Worm (Caenorhabditis elegans) whole organism, L2 larva: ENCODE measurements around the gene smc-5.

Experiments used
- C34F6.9 ChIP-seq: fragments of 150-350 bp; optimal IDR thresholded peaks from 2 replicates; lab custom pipeline; 2014; ENCODE audit warnings: missing biosample characterization, missing genetic modification characterization
- F13H6.1 ChIP-seq: sonication (generic microtip); optimal IDR thresholded peaks from 2 replicates; lab custom pipeline; 2016; ENCODE audit warnings: missing genetic modification characterization, missing compliant biosample characterization
- R02D3.7 ChIP-seq: fragments of 150-350 bp; optimal IDR thresholded peaks from 2 replicates; lab custom pipeline; 2014; ENCODE audit warnings: missing biosample characterization, missing genetic modification characterization
- Y55F3AM.14 ChIP-seq: fragments of 200-800 bp; sonication (Bioruptor generic); optimal IDR thresholded peaks from 2 replicates; lab custom pipeline; 2018; ENCODE audit warnings: mild to moderate bottlenecking, missing genetic modification characterization, missing compliant biosample characterization
- ZK546.5 ChIP-seq: sonication (generic microtip); optimal IDR thresholded peaks from 2 replicates; lab custom pipeline; 2017; ENCODE audit warnings: missing biosample characterization, missing genetic modification characterization
- alr-1 ChIP-seq: fragments of 150-350 bp; optimal IDR thresholded peaks from 2 replicates; lab custom pipeline; 2014; ENCODE audit warnings: missing biosample characterization, missing genetic modification characterization
- aly-2 ChIP-seq: fragments of 150-350 bp; optimal IDR thresholded peaks from 2 replicates; lab custom pipeline; 2014; ENCODE audit warnings: missing biosample characterization, missing genetic modification characterization
- ama-1 ChIP-seq: fragments of 150-350 bp; optimal IDR thresholded peaks from 2 replicates; lab custom pipeline; 2018; ENCODE audit warnings: inconsistent platforms
- ceh-16 ChIP-seq: fragments of 150-350 bp; optimal IDR thresholded peaks from 2 replicates; lab custom pipeline; 2014; ENCODE audit warnings: missing biosample characterization, missing genetic modification characterization
- ceh-82 ChIP-seq: fragments of 150-350 bp; optimal IDR thresholded peaks from 2 replicates; lab custom pipeline; 2014; ENCODE audit warnings: missing biosample characterization, missing genetic modification characterization
- crh-2 ChIP-seq: sonication (generic microtip); optimal IDR thresholded peaks from 2 replicates; lab custom pipeline; 2017; ENCODE audit warnings: missing biosample characterization, missing genetic modification characterization
- dmd-4 ChIP-seq: sonication (generic microtip); optimal IDR thresholded peaks from 2 replicates; lab custom pipeline; 2017; ENCODE audit warnings: missing biosample characterization, missing genetic modification characterization
- egl-27 ChIP-seq: sonication (generic microtip); optimal IDR thresholded peaks from 3 replicates; lab custom pipeline; 2017; ENCODE audit warnings: missing biosample characterization, missing genetic modification reagents, missing genetic modification characterization
- elt-1 ChIP-seq: fragments of 150-350 bp; optimal IDR thresholded peaks from 2 replicates; lab custom pipeline; 2014; ENCODE audit warnings: missing biosample characterization, missing genetic modification characterization
- elt-3 ChIP-seq: sonication (generic microtip); optimal IDR thresholded peaks from 2 replicates; lab custom pipeline; 2017; ENCODE audit warnings: missing biosample characterization, missing genetic modification characterization
- fos-1 ChIP-seq: fragments of 150-350 bp; optimal IDR thresholded peaks from 2 replicates; lab custom pipeline; 2014; ENCODE audit warnings: missing biosample characterization, missing genetic modification characterization
- gmeb-1 ChIP-seq: fragments of 150-350 bp; optimal IDR thresholded peaks from 2 replicates; lab custom pipeline; 2014; ENCODE audit warnings: missing biosample characterization, missing genetic modification characterization
- lin-11 ChIP-seq: fragments of 150-350 bp; sonication (generic microtip); optimal IDR thresholded peaks from 2 replicates; lab custom pipeline; 2014; ENCODE audit warnings: missing biosample characterization, missing genetic modification characterization, inconsistent platforms, mixed read lengths
- lin-13 ChIP-seq: fragments of 150-350 bp; optimal IDR thresholded peaks from 2 replicates; lab custom pipeline; 2014; ENCODE audit warnings: missing biosample characterization, missing genetic modification reagents, missing genetic modification characterization
- lsy-2 ChIP-seq, 2 experiments: fragments of 150-350 bp in 1 of 2; sonication (generic microtip) in 1 of 2; optimal IDR thresholded peaks; 2 replicates each; lab custom pipeline; 2014 to 2017; ENCODE audit warnings: missing biosample characterization in 2 of 2, missing genetic modification characterization in 2 of 2
- mab-5 ChIP-seq: fragments of 150-350 bp; optimal IDR thresholded peaks from 2 replicates; lab custom pipeline; 2014; ENCODE audit warnings: missing biosample characterization, missing genetic modification characterization
- mbf-1 ChIP-seq: sonication (generic microtip); optimal IDR thresholded peaks from 2 replicates; lab custom pipeline; 2017; ENCODE audit warnings: missing biosample characterization, missing genetic modification characterization
- mdl-1 ChIP-seq, 2 experiments: fragments of 150-350 bp in 1 of 2; sonication (generic microtip) in 1 of 2; optimal IDR thresholded peaks; 2 replicates each; lab custom pipeline; 2017; ENCODE audit warnings: missing biosample characterization in 2 of 2, missing genetic modification characterization in 2 of 2
- nhr-10 ChIP-seq: sonication (generic microtip); optimal IDR thresholded peaks from 2 replicates; lab custom pipeline; 2017; ENCODE audit warnings: missing biosample characterization, missing genetic modification characterization
- nhr-11 ChIP-seq: fragments of 150-350 bp; optimal IDR thresholded peaks from 2 replicates; lab custom pipeline; 2014; ENCODE audit warnings: missing biosample characterization, missing genetic modification characterization
- nhr-12 ChIP-seq: fragments of 150-350 bp; optimal IDR thresholded peaks from 2 replicates; lab custom pipeline; 2014; ENCODE audit warnings: missing biosample characterization, missing genetic modification characterization
- nhr-129 ChIP-seq: fragments of 150-350 bp; optimal IDR thresholded peaks from 2 replicates; lab custom pipeline; 2014; ENCODE audit warnings: missing biosample characterization, missing genetic modification characterization
- nhr-21 ChIP-seq: fragments of 150-350 bp; optimal IDR thresholded peaks from 2 replicates; lab custom pipeline; 2014; ENCODE audit warnings: missing biosample characterization, missing genetic modification characterization
- nhr-237 ChIP-seq: fragments of 150-350 bp; optimal IDR thresholded peaks from 2 replicates; lab custom pipeline; 2014; ENCODE audit warnings: missing biosample characterization, missing genetic modification characterization
- nhr-77 ChIP-seq: fragments of 150-350 bp; optimal IDR thresholded peaks from 2 replicates; lab custom pipeline; 2014; ENCODE audit warnings: missing biosample characterization, missing genetic modification characterization
- peb-1 ChIP-seq: fragments of 150-350 bp; optimal IDR thresholded peaks from 2 replicates; lab custom pipeline; 2014; ENCODE audit warnings: missing biosample characterization, missing genetic modification characterization
- sem-4 ChIP-seq: fragments of 150-350 bp; optimal IDR thresholded peaks from 2 replicates; lab custom pipeline; 2014; ENCODE audit warnings: missing biosample characterization, missing genetic modification reagents, missing genetic modification characterization
- sma-3 ChIP-seq: sonication (generic microtip); optimal IDR thresholded peaks from 2 replicates; lab custom pipeline; 2016; ENCODE audit warnings: missing genetic modification reagents, missing genetic modification characterization, missing compliant biosample characterization
- snpc-4 ChIP-seq: fragments of 150-350 bp; optimal IDR thresholded peaks from 2 replicates; lab custom pipeline; 2014; ENCODE audit warnings: missing biosample characterization, missing genetic modification characterization
- unc-39 ChIP-seq: fragments of 150-350 bp; optimal IDR thresholded peaks from 2 replicates; lab custom pipeline; 2014; ENCODE audit warnings: missing biosample characterization, missing genetic modification characterization
- unc-55 ChIP-seq: fragments of 150-350 bp; sonication (generic microtip); optimal IDR thresholded peaks from 3 replicates; lab custom pipeline; 2014; ENCODE audit warnings: missing biosample characterization, missing genetic modification reagents, missing genetic modification characterization
- unc-62 ChIP-seq: fragments of 150-350 bp; optimal IDR thresholded peaks from 2 replicates; lab custom pipeline; 2014; ENCODE audit warnings: missing biosample characterization, missing genetic modification reagents, missing genetic modification characterization
- ztf-1 ChIP-seq: fragments of 200-800 bp; sonication (Bioruptor generic); conservative IDR thresholded peaks from 2 replicates; pipeline ENCODE4 v1.3.6; 2022; ENCODE audit warnings: missing genetic modification characterization, missing compliant biosample characterization
- ztf-11 ChIP-seq: sonication (generic microtip); optimal IDR thresholded peaks from 2 replicates; lab custom pipeline; 2017; ENCODE audit warnings: missing biosample characterization, missing genetic modification characterization
- ztf-4 ChIP-seq: fragments of 150-350 bp; optimal IDR thresholded peaks from 2 replicates; lab custom pipeline; 2014; ENCODE audit warnings: missing biosample characterization, missing genetic modification characterization

smc-5 gene

ce11 chrII:5058036-5058435 lies 3.9 kb upstream of the smc-5 start, which contains the start of gene C27A2.12:
Gene C27A2.12, minus strand, starts transcription at chrII:5058136.
- TF ChIP-seq ceh-16: no peak
- TF ChIP-seq ztf-1 (GFP tag; lab: Robert Waterston, UW): no peak
- TF ChIP-seq lsy-2 (tag; optimal IDR thresholded peaks at IDR 0.05; lab: Kevin White, UChicago): no peak
- no peak for TF ChIP-seq snpc-4 (tag; lab: Kevin White, UChicago)
- TF ChIP-seq egl-27 (tag; lab: Kevin White, UChicago): no peak
- TF ChIP-seq mdl-1 (tag; optimal IDR thresholded peaks at IDR 0.05; lab: Kevin White, UChicago): no peak
- no peak for TF ChIP-seq ama-1 (lab: Kevin White, UChicago)
- no peak for TF ChIP-seq unc-62
- no peak for TF ChIP-seq elt-3 (tag; lab: Kevin White, UChicago)
- TF ChIP-seq alr-1 (tag; lab: Kevin White, UChicago): no peak
- TF ChIP-seq nhr-77: no peak
- TF ChIP-seq, all 48 proteins: peak for 0

- TF ChIP-seq C34F6.9: no peak
- no peak for TF ChIP-seq mab-5 (tag; lab: Kevin White, UChicago)
- TF ChIP-seq unc-62: no peak
- TF ChIP-seq elt-1: no peak
- TF ChIP-seq snpc-4 (tag; lab: Kevin White, UChicago): no peak
- TF ChIP-seq peb-1: no peak
- TF ChIP-seq ceh-82 (tag; lab: Kevin White, UChicago): no peak
- TF ChIP-seq mbf-1 (tag; lab: Kevin White, UChicago): no peak
Observed at ce11 chrII:5060719-5061118, 1.2 kb upstream of the smc-5 start, which contains the start of gene pho-12. Gene pho-12, minus strand, starts transcription at chrII:5060819.

- no peak for TF ChIP-seq nhr-10 (tag; lab: Kevin White, UChicago)
- no peak for TF ChIP-seq unc-39 (tag; lab: Kevin White, UChicago)
- no peak for TF ChIP-seq aly-2 (tag; lab: Kevin White, UChicago)
- no peak for TF ChIP-seq ztf-4 (tag; lab: Kevin White, UChicago)
- TF ChIP-seq sem-4: no peak
- no peak for TF ChIP-seq nhr-77
- no peak for TF ChIP-seq nhr-12 (tag; lab: Kevin White, UChicago)
- TF ChIP-seq ama-1 (lab: Kevin White, UChicago): no peak
- TF ChIP-seq F13H6.1 (tag; lab: Kevin White, UChicago): no peak
- no peak for TF ChIP-seq dmd-4
- TF ChIP-seq unc-62: no peak
- TF ChIP-seq fos-1 (tag; lab: Kevin White, UChicago): no peak
- TF ChIP-seq ztf-11: no peak
- TF ChIP-seq, all 48 proteins: peak for 0
Observed at ce11 chrII:5066967-5067366, 5.0 kb downstream of the smc-5 start.

- no peak for TF ChIP-seq mab-5 (tag; lab: Kevin White, UChicago)
- no peak for TF ChIP-seq nhr-11 (tag; lab: Kevin White, UChicago)
- TF ChIP-seq gmeb-1 (tag; lab: Kevin White, UChicago): no peak
- no peak for TF ChIP-seq lin-13 (GFP tag; lab: Kevin White, UChicago)
- no peak for TF ChIP-seq R02D3.7 (tag; lab: Kevin White, UChicago)
- no peak for TF ChIP-seq sma-3
- no peak for TF ChIP-seq unc-39 (tag; lab: Kevin White, UChicago)
- no peak for TF ChIP-seq alr-1 (tag; lab: Kevin White, UChicago)
- no peak for TF ChIP-seq unc-55
- TF ChIP-seq peb-1: no peak
- TF ChIP-seq ZK546.5 (tag; lab: Kevin White, UChicago): no peak
- no peak for TF ChIP-seq nhr-12 (tag; lab: Kevin White, UChicago)
- TF ChIP-seq ama-1 (lab: Kevin White, UChicago): no peak
- no peak for TF ChIP-seq unc-62
- no peak for TF ChIP-seq Y55F3AM.14
- TF ChIP-seq nhr-129 (tag; lab: Kevin White, UChicago): no peak
- TF ChIP-seq nhr-21 (tag; lab: Kevin White, UChicago): no peak
- no peak for TF ChIP-seq egl-27 (tag; lab: Kevin White, UChicago)
- no peak for TF ChIP-seq ceh-82 (tag; lab: Kevin White, UChicago)
- no peak for TF ChIP-seq ztf-1 (GFP tag; lab: Robert Waterston, UW)
Observed at ce11 chrII:5067927-5068326, 6.0 kb downstream of the smc-5 start, which contains the start of gene C27A2.8. Gene C27A2.8, minus strand, starts transcription at chrII:5068043.

- TF ChIP-seq ztf-1 (GFP tag; lab: Robert Waterston, UW) (no peak), crh-2 (no peak), lin-11 (no peak), aly-2 (tag; lab: Kevin White, UChicago) (no peak), nhr-21 (tag; lab: Kevin White, UChicago) (no peak), nhr-237 (tag; lab: Kevin White, UChicago) (no peak), fos-1 (tag; lab: Kevin White, UChicago) (no peak), ZK546.5 (tag; lab: Kevin White, UChicago) (no peak), ztf-4 (tag; lab: Kevin White, UChicago) (no peak), elt-1 (no peak), unc-62 (no peak), alr-1 (tag; lab: Kevin White, UChicago) (no peak), peb-1 (no peak), nhr-11 (tag; lab: Kevin White, UChicago) (no peak), snpc-4 (tag; lab: Kevin White, UChicago) (no peak), Y55F3AM.14 (no peak), mab-5 (tag; lab: Kevin White, UChicago) (no peak), ztf-11 (no peak)
Observed at ce11 chrII:5069525-5069924, 7.6 kb downstream of the smc-5 start, which contains the start of gene idpb-2. Gene idpb-2, minus strand, starts transcription at chrII:5069625.
